Fruit fly (Drosophila melanogaster) whole organism, pupa: ENCODE measurements around the gene moody.

Experiments
- CG10348 ChIP-seq: fragments of 200-800 bp; sonication (Bioruptor generic); IDR thresholded peaks from 2 replicates; pipeline ENCODE4 v1.3.6; 2022; ENCODE audit warnings: missing biosample characterization, missing genetic modification characterization
- CG12605 ChIP-seq: fragments of 200-800 bp; sonication (Bioruptor generic); IDR thresholded peaks from 2 replicates; pipeline ENCODE4 v1.3.6; 2022; ENCODE audit warnings: missing biosample characterization, missing genetic modification characterization
- CG13204 ChIP-seq: fragments of 200-800 bp; sonication (Bioruptor generic); optimal IDR thresholded peaks from 2 replicates; lab custom pipeline; 2018; ENCODE audit warnings: missing biosample characterization, mild to moderate bottlenecking, missing genetic modification characterization, moderate library complexity
- CG14655 ChIP-seq: fragments of 200-800 bp; sonication (Bioruptor generic); optimal IDR thresholded peaks from 3 replicates; lab custom pipeline; 2017; ENCODE audit warnings: mild to moderate bottlenecking, missing biosample characterization, missing genetic modification reagents, missing genetic modification characterization
- CG15710 ChIP-seq: fragments of 200-800 bp; sonication (Bioruptor generic); optimal IDR thresholded peaks from 2 replicates; lab custom pipeline; 2018; ENCODE audit warnings: missing biosample characterization, mild to moderate bottlenecking, missing genetic modification characterization, moderate library complexity
- CG17806 ChIP-seq: fragments of 200-800 bp; sonication (Bioruptor generic); optimal IDR thresholded peaks from 2 replicates; lab custom pipeline; 2018; ENCODE audit warnings: missing biosample characterization, mild to moderate bottlenecking, missing genetic modification characterization, moderate library complexity
- CG32121 ChIP-seq: fragments of 200-800 bp; sonication (Bioruptor generic); IDR thresholded peaks from 2 replicates; pipeline ENCODE4 v1.3.6; 2022; ENCODE audit warnings: missing biosample characterization, missing genetic modification characterization
- CG34367 ChIP-seq: fragments of 200-800 bp; sonication (Bioruptor generic); optimal IDR thresholded peaks from 2 replicates; lab custom pipeline; 2018; ENCODE audit warnings: missing biosample characterization, mild to moderate bottlenecking, missing genetic modification characterization
- CG4496 ChIP-seq: fragments of 200-800 bp; sonication (Bioruptor generic); IDR thresholded peaks from 3 replicates; pipeline ENCODE4 v1.3.6; 2022; ENCODE audit warnings: missing biosample characterization, missing genetic modification characterization
- CG8159 ChIP-seq: fragments of 200-800 bp; sonication (Bioruptor generic); optimal IDR thresholded peaks from 3 replicates; lab custom pipeline; 2018; ENCODE audit warnings: missing biosample characterization, mild to moderate bottlenecking, missing genetic modification characterization, moderate library complexity
- CG8301 ChIP-seq: fragments of 200-800 bp; sonication (Bioruptor generic); optimal IDR thresholded peaks from 2 replicates; lab custom pipeline; 2018; ENCODE audit warnings: missing biosample characterization, mild to moderate bottlenecking, missing genetic modification characterization
- CG9948 ChIP-seq: fragments of 200-800 bp; sonication (Bioruptor generic); optimal IDR thresholded peaks from 2 replicates; lab custom pipeline; 2018; ENCODE audit warnings: missing biosample characterization, mild to moderate bottlenecking, missing genetic modification characterization, moderate library complexity
- D1 ChIP-seq: fragments of 200-800 bp; sonication (Bioruptor generic); optimal IDR thresholded peaks from 2 replicates; lab custom pipeline; 2018; ENCODE audit warnings: missing biosample characterization, mild to moderate bottlenecking, missing genetic modification characterization, moderate library complexity
- EcR ChIP-seq: fragments of 200-800 bp; sonication (Bioruptor generic); optimal IDR thresholded peaks from 3 replicates; lab custom pipeline; 2019; ENCODE audit warnings: missing biosample characterization, missing genetic modification characterization, mild to moderate bottlenecking, moderate library complexity, missing genetic modification reagents
- Ets98B ChIP-seq: fragments of 200-800 bp; sonication (Bioruptor generic); IDR thresholded peaks from 2 replicates; pipeline ENCODE4 v1.3.6; 2022; ENCODE audit warnings: missing biosample characterization, missing genetic modification characterization
- Pif1A ChIP-seq: fragments of 200-800 bp; sonication (Bioruptor generic); optimal IDR thresholded peaks from 3 replicates; lab custom pipeline; 2016; ENCODE audit warnings: missing biosample characterization, missing genetic modification characterization
- Pif1B ChIP-seq: fragments of 200-800 bp; sonication (Bioruptor generic); optimal IDR thresholded peaks from 3 replicates; lab custom pipeline; 2016; ENCODE audit warnings: missing biosample characterization, missing genetic modification characterization
- Snoo ChIP-seq: fragments of 200-800 bp; sonication (Bioruptor generic); optimal IDR thresholded peaks from 3 replicates; lab custom pipeline; 2017; ENCODE audit warnings: missing biosample characterization, mild to moderate bottlenecking, missing genetic modification characterization, inconsistent platforms
- fd96Ca ChIP-seq: fragments of 200-800 bp; sonication (Bioruptor generic); IDR thresholded peaks from 3 replicates; pipeline ENCODE4 v1.3.6; 2022; ENCODE audit warnings: missing biosample characterization, missing genetic modification characterization
- gl ChIP-seq: fragments of 200-800 bp; sonication (Bioruptor generic); optimal IDR thresholded peaks from 2 replicates; lab custom pipeline; 2018; ENCODE audit warnings: missing biosample characterization, mild to moderate bottlenecking, missing genetic modification characterization
- rn ChIP-seq: fragments of 200-800 bp; sonication (Bioruptor generic); IDR thresholded peaks from 2 replicates; pipeline ENCODE4 v1.3.6; 2022; ENCODE audit warnings: missing biosample characterization, missing genetic modification characterization

The moody gene

DNA sequence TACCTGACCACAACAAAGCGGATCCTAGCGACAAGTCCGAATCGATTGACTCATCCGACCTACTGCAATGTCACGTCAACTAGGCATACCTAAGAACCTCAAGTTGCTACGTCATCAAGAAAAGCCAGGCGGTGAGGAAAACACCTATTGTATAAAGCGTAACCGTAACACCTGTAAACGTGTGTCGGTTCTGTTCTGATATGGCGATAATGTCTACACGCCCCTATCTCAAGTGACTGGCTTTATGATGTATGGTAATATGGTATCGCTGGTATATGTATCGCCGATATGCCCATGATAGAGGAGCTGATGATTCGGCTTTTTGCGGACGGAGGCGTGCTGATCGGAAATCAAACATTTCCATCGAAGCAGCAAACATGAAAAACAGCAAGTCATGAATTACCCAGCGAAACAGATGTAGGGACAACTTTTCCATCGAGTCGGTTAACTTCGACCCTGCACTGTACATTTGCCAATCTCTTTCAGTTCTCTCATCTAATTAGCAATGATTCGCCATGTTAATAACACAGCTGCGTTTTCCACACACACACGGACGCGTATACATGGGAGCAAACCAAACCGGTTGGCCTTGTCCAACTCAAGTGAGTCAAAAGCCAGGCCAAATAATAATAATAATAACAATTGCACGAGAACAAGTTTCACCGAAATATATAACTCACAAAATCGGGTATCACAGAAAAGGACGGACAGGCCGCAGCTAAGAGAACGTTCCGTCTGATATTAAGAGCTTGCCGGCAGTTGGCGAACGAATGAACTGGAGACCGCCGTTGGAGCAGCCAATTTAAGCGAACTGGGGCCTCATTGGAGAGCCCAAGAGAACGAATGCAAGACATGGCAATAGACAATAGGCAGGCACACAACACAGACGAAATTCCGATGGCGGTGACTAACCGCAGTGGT lies 20.1 kb upstream of the moody start:
- TF ChIP-seq Pif1B (GFP tag; lab: Kevin White, UChicago) (no peak), rn (no peak), CG15710 (tag; lab: Kevin White, UChicago) (no peak), CG10348 (GFP tag; lab: Robert Waterston, UW) (no peak), Snoo (tag; lab: Kevin White, UChicago) (no peak), fd96Ca (GFP tag; lab: Robert Waterston, UW) (no peak), CG4496 (GFP tag; lab: Robert Waterston, UW) (no peak), CG8301 (tag; lab: Kevin White, UChicago) (no peak), Ets98B (no peak), CG13204 (GFP tag; lab: Kevin White, UChicago) (no peak), EcR (GFP tag; lab: Kevin White, UChicago) (no peak), CG32121 (GFP tag; lab: Robert Waterston, UW) (no peak), CG8159 (tag; lab: Kevin White, UChicago) (no peak), CG12605 (no peak), CG9948 (tag; lab: Kevin White, UChicago) (no peak)

DNA sequence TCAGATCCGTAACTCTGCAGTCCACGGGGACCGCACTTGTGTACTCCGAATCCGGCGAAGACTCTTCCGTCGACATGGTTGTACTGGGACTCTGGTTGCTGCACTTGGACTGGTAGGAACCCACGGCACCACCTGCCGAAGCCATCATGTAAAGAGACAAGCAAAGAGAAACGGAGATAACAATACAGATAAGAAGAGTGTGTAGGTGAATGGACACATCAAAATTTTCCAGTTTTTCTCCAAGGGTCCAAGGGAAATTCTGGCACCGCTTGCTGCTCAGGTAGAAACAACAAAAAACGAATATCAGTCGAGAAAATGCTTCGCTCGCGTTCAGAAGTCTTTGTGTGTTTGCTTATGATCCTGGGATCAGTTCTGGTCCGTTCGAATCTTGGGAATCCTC lies 18.4 kb upstream of the moody start, which contains the start of gene CG4194:
Gene CG4194 (plus strand): TSS at position 301 of the 400 bp plus-strand sequence.
- TF ChIP-seq CG14655 (no peak), rn (no peak), CG12605 (no peak)

DNA sequence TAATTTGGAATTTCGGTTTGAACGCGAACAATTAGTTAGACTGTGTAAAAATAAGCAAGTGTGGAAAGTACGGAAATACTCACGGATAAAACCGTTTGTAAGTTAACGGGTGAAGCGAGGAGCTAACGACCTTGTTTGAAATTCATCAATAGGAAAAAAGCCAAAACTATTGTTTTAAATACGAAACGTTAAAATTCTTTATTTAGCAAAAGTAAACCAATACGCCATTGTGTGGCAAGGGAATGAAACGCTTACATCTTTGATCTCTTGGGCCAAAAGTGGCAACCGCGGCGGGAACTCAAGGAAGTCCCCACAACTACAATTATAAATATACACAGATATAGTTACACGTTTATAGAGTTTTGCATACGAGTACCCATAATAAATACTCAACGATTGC lies 16.3 kb upstream of the moody start, which contains the start of gene CG14054:
Gene CG14054 (minus strand): TSS at position 101 of the 400 bp plus-strand sequence.
- TF ChIP-seq CG8159 (tag; lab: Kevin White, UChicago) (no peak), CG34367 (tag; lab: Kevin White, UChicago) (no peak), Ets98B (no peak), CG12605 (no peak), rn (no peak), Pif1B (GFP tag; lab: Kevin White, UChicago) (no peak), D1 (tag; lab: Kevin White, UChicago) (no peak), CG4496 (GFP tag; lab: Robert Waterston, UW) (no peak), CG10348 (GFP tag; lab: Robert Waterston, UW) (no peak), CG14655 (no peak), CG32121 (GFP tag; lab: Robert Waterston, UW) (no peak), EcR (GFP tag; lab: Kevin White, UChicago) (no peak), CG8301 (tag; lab: Kevin White, UChicago) (no peak), gl (tag; lab: Kevin White, UChicago) (no peak), fd96Ca (GFP tag; lab: Robert Waterston, UW) (no peak), Pif1A (GFP tag; lab: Kevin White, UChicago) (no peak), CG17806 (tag; lab: Kevin White, UChicago) (no peak), CG15710 (tag; lab: Kevin White, UChicago) (no peak), CG9948 (tag; lab: Kevin White, UChicago) (no peak)

DNA sequence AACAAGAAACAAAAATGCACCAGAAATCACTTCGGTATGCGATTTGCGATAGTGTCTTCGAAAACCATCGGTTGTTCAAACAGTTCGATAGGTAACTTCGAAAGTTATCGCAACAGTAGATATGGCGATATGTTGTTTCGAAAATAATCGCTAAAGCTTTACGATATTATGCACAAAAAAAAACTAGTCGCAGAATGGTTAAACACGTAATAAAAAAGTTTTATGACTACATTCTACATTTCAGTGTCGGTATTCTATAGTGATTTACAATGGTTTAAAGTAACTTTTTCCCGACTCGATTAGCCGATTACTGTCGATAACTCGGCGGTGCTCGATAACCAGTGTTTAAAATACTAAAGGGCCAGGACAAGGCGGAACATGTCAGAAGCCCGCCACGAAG lies 15.2 kb upstream of the moody start, which contains the start of gene CG4281:
Gene CG4281 (minus strand): TSS at position 70 of the 400 bp plus-strand sequence.
- TF ChIP-seq Ets98B = no peak
- TF ChIP-seq CG4496 (GFP tag; lab: Robert Waterston, UW) = no peak
- no peak for TF ChIP-seq rn
- TF ChIP-seq CG15710 (tag; lab: Kevin White, UChicago) = no peak
- TF ChIP-seq CG8159 (tag; lab: Kevin White, UChicago) = no peak
- no peak for TF ChIP-seq Pif1A (GFP tag; lab: Kevin White, UChicago)
- no peak for TF ChIP-seq CG14655
- TF ChIP-seq CG9948 (tag; lab: Kevin White, UChicago) = no peak
- no peak for TF ChIP-seq fd96Ca (GFP tag; lab: Robert Waterston, UW)
- TF ChIP-seq EcR (GFP tag; lab: Kevin White, UChicago) = no peak
- no peak for TF ChIP-seq D1 (tag; lab: Kevin White, UChicago)
- no peak for TF ChIP-seq CG17806 (tag; lab: Kevin White, UChicago)
- no peak for TF ChIP-seq gl (tag; lab: Kevin White, UChicago)
- TF ChIP-seq CG32121 (GFP tag; lab: Robert Waterston, UW) = no peak
- no peak for TF ChIP-seq CG13204 (GFP tag; lab: Kevin White, UChicago)
- TF ChIP-seq CG10348 (GFP tag; lab: Robert Waterston, UW) = no peak
- TF ChIP-seq CG12605 = no peak

DNA sequence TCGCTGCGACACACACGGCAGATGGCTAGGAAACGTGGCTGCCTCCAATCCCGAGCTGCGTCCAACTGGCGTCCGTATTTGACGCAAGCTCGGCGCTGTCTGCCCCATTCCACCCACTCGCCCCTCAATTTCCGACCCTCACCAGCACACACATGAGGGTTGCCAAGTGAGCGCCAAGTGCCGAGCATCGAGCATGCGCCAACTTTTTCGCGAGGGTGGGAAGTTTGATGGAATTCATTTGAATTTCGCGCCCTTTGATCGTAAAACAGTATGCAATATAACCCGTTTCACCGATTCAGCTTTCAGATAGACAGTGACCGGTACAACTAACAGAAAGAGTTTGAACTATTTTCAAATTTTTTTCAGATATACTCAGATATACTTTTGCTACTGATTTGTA lies 11.9 kb upstream of the moody start, which contains the start of gene Sik2:
Gene Sik2 (minus strand): TSS at position 67 of the 400 bp plus-strand sequence.
- TF ChIP-seq CG4496 (GFP tag; lab: Robert Waterston, UW) = peak; percentile 31; the same call in 1 of the 3 replicates
- TF ChIP-seq fd96Ca (GFP tag; lab: Robert Waterston, UW) = no peak
- TF ChIP-seq CG14655 = no peak

DNA sequence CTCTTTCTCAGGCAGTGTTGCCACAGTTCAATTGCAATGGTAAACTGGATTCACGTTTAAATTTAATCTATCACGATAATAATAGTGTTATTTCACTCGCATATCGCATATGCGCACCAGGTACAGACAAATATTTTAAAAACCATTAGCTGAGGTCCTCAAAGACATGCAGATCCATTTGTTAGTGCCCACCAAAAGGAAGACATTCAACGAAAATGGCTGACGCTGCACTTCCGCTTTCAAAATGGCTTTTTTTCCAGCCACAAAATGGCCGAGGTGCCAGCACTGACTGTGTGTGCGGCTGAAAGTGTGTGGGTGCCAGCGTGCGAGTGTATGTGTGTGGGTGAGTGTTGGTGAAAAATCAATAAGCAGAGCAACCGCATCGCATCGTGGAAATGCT lies 11.2 kb upstream of the moody start:
- TF ChIP-seq gl (tag; lab: Kevin White, UChicago) (no peak), Pif1A (GFP tag; lab: Kevin White, UChicago) (no peak), CG4496 (GFP tag; lab: Robert Waterston, UW) (peak; percentile 38; the same call in 1 of the 3 replicates), Snoo (tag; lab: Kevin White, UChicago) (no peak), rn (no peak), CG15710 (tag; lab: Kevin White, UChicago) (peak; percentile 38), CG32121 (GFP tag; lab: Robert Waterston, UW) (no peak), CG12605 (no peak), Pif1B (GFP tag; lab: Kevin White, UChicago) (no peak), CG17806 (tag; lab: Kevin White, UChicago) (no peak), CG10348 (GFP tag; lab: Robert Waterston, UW) (no peak), CG13204 (GFP tag; lab: Kevin White, UChicago) (peak; percentile 19), D1 (tag; lab: Kevin White, UChicago) (no peak), CG8301 (tag; lab: Kevin White, UChicago) (peak; percentile 30), CG14655 (no peak), Ets98B (no peak), fd96Ca (GFP tag; lab: Robert Waterston, UW) (no peak), CG9948 (tag; lab: Kevin White, UChicago) (no peak), CG8159 (tag; lab: Kevin White, UChicago) (peak; percentile 29), CG34367 (tag; lab: Kevin White, UChicago) (peak; percentile 4), EcR (GFP tag; lab: Kevin White, UChicago) (no peak)
